Worm (Caenorhabditis elegans) whole organism, L4/young adult: ENCODE measurements around the gene nas-20.

Experiments
- W03F9.2 ChIP-seq: fragments of 150-350 bp; optimal IDR thresholded peaks from 2 replicates; lab custom pipeline; 2014; ENCODE audit warnings: missing biosample characterization, missing genetic modification characterization
- dao-5 ChIP-seq: sonication (generic microtip); optimal IDR thresholded peaks from 2 replicates; lab custom pipeline; 2016; ENCODE audit warnings: missing genotype, missing genetic modification characterization, moderate library complexity, missing compliant biosample characterization
- him-1 ChIP-seq: sonication (generic microtip); optimal IDR thresholded peaks from 2 replicates; lab custom pipeline; 2016; ENCODE audit warnings: missing genotype, missing genetic modification reagents, missing genetic modification characterization, missing compliant biosample characterization

nas-20 gene

DNA sequence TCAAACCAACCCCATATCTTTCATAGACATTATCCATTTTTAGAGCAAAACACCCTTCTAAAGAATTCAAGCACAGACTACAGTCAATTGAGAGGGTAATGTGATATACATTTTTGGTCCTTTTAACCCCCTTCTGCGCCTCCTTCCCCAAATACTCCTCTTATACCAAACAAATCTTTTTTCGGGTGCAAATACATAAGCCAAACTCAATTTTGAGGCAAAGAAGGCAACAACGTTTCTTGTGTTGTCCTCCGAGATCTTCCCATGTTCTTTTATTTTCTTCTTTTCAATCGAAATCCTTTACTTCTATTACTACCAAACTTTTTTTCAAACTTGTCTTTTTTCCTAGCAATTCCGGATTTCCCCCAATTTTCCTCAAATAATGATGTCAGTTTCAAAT, 17.2 kb downstream of the nas-20 start:
- TF ChIP-seq dao-5 (tag; lab: Kevin White, UChicago): no peak
- TF ChIP-seq him-1: no peak
- no peak for TF ChIP-seq W03F9.2 (tag; lab: Kevin White, UChicago)

DNA sequence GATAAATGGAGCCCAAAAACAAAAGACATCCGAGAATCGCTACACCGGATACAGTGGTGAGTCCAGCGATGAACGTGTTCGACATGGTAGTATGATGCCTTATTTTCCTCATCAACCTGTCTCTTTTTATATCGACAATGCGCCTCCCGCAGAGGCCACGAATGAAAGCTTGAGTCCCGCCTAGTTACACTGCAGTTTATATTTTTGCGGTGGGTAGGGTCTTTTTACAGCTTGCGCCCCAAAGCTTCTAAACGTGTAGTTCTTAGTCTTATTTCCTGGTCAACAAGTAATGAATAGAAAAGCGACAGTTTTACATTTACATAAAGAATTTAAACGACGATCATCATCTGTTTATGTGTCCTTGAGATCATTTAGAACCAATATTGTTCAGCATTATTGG, 21.9 kb downstream of the nas-20 start, which contains the start of gene col-156:
TSS of gene col-156 (minus strand) at position 101 of the 400 bp plus-strand sequence.
- no peak for TF ChIP-seq dao-5 (tag; lab: Kevin White, UChicago)
- no peak for TF ChIP-seq him-1
- TF ChIP-seq W03F9.2 (tag; lab: Kevin White, UChicago): no peak

DNA sequence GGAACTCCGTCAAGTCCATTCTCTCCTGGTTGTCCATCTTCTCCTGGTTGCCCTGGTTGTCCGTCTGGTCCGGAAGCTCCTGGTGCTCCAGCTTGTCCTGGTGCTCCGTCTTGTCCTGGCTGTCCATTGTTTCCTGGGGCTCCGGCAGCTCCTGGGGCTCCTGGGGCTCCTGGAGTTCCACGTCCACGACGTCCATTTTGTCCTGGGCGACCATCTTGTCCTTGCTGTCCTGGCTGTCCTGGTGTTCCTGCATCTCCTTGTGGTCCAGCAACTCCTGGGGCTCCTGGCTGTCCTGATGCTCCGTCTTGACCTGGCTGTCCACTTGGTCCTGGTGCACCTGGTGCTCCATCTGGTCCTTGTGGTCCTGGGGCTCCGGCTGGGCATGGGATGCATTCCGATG, 22.7 kb downstream of the nas-20 start:
- no peak for TF ChIP-seq dao-5 (tag; lab: Kevin White, UChicago)
- TF ChIP-seq him-1: no peak
- no peak for TF ChIP-seq W03F9.2 (tag; lab: Kevin White, UChicago)

DNA sequence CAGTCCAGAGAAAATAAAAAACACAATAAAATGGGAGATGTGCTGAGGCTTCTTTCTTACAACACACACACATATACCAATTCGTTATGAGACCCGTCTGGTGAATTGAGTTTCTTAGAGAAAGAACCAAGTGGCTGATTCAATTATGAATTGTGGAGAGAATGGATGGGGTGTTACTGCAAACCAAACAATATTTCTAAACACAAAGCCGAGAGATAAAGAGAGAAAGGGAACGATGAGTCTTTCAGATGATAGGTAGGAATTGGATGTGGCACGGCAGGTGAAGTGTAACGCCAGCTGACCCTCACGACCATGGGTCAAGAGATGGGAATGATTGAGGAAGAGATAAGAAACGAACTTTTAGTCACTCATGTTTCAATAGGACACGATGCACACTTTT, 25.8 kb downstream of the nas-20 start, which contains the start of gene mig-17:
TSS of gene mig-17 (plus strand) at position 389 of the 400 bp plus-strand sequence.
- TF ChIP-seq W03F9.2 (tag; lab: Kevin White, UChicago) (no peak), him-1 (no peak), dao-5 (tag; lab: Kevin White, UChicago) (no peak)

DNA sequence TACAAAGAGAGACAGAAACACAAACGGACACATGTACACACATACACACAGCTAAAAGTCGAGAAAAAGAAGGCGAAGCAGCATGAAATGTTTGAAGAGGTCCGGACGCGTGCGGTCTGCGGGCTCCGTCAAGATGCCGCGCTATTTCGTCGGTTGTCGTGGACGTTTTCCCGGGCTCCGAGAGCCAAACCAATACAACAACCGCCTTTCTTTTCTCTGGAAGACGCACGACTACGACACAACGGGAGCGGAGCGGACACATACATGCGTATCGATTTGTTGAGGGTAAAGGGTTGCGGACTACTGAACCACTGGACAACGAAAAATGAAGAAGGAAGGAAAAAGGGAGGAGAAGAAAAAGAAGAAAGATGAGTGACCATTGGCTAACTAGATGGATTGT, 26.7 kb downstream of the nas-20 start:
- TF ChIP-seq him-1 (peak; percentile 35), W03F9.2 (tag; lab: Kevin White, UChicago) (no peak), dao-5 (tag; lab: Kevin White, UChicago) (no peak)

DNA sequence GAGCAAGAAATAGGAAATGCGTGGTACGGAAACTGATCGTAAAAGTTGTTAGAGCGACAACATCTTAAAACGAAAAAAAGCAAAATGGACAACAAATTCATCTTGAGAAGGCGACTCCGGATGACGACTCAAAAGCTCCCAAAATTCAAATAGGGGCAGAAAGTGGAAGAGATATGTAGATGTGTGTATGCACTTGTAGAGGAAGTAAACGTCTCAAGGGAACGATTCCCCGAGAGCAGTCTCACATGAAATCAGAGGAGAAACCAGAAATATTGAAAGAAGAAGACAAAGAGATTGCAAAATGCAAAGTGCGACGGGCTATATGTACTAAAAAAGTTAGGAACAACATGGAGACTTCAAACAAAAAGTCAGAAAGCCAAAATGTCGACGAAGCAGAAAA, 28.6 kb downstream of the nas-20 start, which contains the start of gene F57B7.2:
TSS of gene F57B7.2 (minus strand) at position 101 of the 400 bp plus-strand sequence.
- TF ChIP-seq dao-5 (tag; lab: Kevin White, UChicago) (no peak), him-1 (no peak), W03F9.2 (tag; lab: Kevin White, UChicago) (no peak)

DNA sequence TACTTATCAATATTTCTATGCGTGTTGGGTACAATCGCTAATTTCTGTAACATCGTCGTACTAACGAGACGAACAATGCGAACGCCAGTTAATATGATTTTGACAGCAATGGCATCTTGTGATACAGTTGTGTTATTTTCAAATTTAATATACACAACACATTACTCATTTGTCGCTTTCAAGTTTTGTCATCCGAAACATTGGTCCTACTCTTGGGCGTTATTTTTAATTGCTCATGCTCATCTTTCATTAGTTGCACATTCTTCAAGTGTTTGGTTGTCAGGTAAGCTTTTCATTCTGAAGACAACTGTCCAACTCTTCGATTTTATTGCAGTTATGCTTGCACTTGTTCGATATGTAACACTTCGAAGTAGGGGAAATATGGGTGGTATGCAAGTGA, 32.9 kb downstream of the nas-20 start:
- no peak for TF ChIP-seq him-1
- TF ChIP-seq dao-5 (tag; lab: Kevin White, UChicago): no peak
- TF ChIP-seq W03F9.2 (tag; lab: Kevin White, UChicago): no peak

DNA sequence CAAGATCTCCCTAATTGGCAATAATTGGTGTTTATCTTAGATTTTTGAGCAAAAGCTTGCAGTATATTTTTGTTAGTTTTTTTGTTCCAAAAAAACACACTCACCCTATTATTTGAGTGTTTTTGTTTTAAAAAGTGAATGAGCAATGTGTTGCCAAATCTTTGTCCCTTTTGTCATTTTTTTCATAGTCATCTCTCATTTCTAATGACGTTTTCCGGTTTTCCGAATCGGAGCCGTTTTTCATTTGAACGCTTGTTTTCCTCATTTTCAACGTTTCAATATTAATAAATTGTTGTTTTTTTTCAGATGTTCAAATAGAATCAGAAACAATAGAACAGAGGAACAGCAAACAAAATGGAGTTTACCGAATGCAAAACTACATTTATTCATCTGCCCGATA, 33.6 kb downstream of the nas-20 start, which contains the start of gene dmsr-1:
TSS of gene dmsr-1 (plus strand) at position 301 of the 400 bp plus-strand sequence.
- TF ChIP-seq dao-5 (tag; lab: Kevin White, UChicago) (no peak), him-1 (no peak), W03F9.2 (tag; lab: Kevin White, UChicago) (no peak)

DNA sequence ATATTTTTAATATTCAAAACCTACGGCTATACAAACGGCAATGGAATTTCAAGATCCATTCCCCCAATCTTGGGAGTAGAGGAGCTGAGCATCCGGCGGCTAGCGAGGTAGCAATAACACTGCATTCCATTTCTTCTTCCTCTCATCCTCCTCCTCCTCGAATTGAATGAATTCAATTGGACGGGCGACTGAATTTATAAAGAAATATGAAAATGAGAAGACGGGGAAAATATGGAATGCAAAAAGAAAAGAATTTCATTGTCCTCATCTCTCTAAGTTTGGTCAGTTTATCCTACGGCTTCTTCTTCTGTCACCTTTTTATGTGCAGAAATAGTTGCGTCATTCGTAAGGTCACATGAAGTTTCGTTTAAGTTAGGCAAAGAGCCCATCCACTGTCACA, 35.7 kb downstream of the nas-20 start:
- no peak for TF ChIP-seq W03F9.2 (tag; lab: Kevin White, UChicago)
- no peak for TF ChIP-seq him-1
- no peak for TF ChIP-seq dao-5 (tag; lab: Kevin White, UChicago)

DNA sequence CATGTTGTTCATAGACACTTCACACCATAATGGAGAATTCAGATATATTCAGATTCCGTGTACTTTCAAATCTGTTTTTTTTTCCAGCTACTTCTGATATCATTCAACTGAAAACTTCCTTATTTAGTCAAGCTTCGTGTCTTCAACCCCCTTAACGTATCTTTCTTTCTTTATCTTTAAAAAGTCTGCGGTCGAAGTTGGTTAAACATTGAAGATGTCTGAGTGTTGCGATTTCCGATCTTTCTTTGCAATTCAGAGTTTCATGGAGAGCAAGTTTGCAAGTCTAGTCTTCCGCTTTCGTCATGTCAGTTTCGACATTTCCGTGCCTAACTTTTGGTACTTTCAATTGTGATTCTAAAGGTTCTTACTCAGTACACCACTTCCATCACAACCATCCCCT, 36.9 kb downstream of the nas-20 start:
- TF ChIP-seq him-1 (no peak), dao-5 (tag; lab: Kevin White, UChicago) (no peak), W03F9.2 (tag; lab: Kevin White, UChicago) (no peak)

DNA sequence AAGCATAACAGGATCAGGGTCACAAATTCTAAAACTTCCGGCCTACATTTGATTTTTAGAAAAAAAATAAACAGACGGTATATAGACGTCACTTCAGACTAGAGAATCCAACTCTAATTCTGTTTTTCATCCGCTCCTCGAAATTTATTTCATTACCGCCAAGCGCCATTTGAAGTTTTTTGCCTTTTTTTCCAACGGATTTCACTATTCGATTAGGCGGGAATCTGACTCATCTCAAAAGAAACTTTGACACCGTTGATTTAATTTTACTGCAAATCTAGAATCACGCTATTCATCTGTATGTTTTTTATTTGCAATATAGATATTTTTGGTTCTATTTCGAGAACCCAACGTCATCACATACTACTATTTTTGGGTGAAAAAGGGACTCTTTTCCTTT, 41.3 kb downstream of the nas-20 start:
- no peak for TF ChIP-seq W03F9.2 (tag; lab: Kevin White, UChicago)
- no peak for TF ChIP-seq him-1
- TF ChIP-seq dao-5 (tag; lab: Kevin White, UChicago): no peak

DNA sequence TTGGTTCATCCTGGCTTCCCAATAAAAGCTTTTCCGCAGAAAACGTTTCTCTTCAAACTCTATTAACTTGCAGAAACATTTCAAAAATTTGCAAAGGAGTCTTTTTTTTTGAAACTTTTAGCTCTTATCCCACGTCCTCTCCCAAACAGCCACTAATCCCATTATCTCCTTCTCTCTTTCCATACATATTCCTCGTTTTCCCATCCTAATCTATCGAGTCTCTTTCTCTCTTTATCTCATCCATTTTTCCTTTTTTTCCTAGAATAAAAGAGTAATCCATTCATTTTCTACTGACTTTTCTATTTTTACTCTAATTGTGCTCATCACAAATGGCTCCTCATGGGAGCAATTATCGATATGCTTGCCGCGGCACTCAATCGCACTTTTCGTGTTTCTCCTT, 43.4 kb downstream of the nas-20 start:
- no peak for TF ChIP-seq dao-5 (tag; lab: Kevin White, UChicago)
- TF ChIP-seq him-1: no peak
- no peak for TF ChIP-seq W03F9.2 (tag; lab: Kevin White, UChicago)

DNA sequence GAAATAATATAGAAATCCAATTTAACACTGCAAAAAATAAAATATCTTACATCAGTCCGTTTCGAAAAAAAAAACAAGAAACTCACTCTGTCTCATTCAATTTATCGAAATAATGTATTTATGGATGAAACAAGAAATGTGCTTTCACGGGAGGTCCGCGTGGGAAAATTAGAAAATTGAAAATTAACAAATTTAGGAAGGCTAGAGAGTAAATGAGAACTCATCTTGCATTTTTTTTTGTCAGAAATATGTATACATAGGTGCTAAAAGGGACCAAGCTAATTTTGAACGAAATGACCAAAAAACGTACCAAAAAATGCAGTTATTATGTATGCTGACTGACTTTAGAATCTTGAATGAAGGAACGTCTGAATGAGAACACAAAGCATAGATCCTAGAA, 47.5 kb downstream of the nas-20 start, which contains the start of gene T26H10.2:
TSS of gene T26H10.2 (minus strand) at position 101 of the 400 bp plus-strand sequence.
- no peak for TF ChIP-seq W03F9.2 (tag; lab: Kevin White, UChicago)
- no peak for TF ChIP-seq dao-5 (tag; lab: Kevin White, UChicago)
- TF ChIP-seq him-1: no peak

DNA sequence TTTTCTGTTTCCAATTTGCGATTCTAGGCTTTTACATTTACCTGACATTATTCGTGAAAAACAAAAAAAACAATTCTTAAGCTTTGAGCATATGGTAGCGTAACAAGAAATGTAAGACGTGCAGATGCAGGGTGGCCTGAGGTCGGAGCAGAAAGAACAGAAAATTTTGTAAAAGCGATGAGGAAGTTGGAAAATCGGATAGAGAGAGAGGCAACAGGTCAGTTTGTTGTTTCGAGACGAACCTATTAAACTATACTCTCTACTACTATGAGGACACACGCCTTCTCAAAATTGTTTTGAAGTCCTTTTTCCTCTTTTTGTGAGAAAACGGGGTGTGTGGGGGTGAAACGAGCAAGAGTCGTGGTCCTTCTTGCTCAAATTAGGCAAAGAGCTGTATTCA, 50.5 kb downstream of the nas-20 start, which contains the start of gene des-2:
TSS of gene des-2 (minus strand) at position 101 of the 400 bp plus-strand sequence.
- TF ChIP-seq dao-5 (tag; lab: Kevin White, UChicago): no peak
- TF ChIP-seq W03F9.2 (tag; lab: Kevin White, UChicago): no peak
- no peak for TF ChIP-seq him-1
